Fruit fly (Drosophila melanogaster): ENCODE measurements around the gene HLH4C.

The HLH4C gene

dm6 chrX:4604553-4604952 is 42.7 kb downstream of the HLH4C start:
- TF ChIP-seq fru (GFP tag; optimal IDR thresholded peaks at IDR 0.05): no peak
- TF ChIP-seq foxo (GFP tag; optimal IDR thresholded peaks at IDR 0.05): no peak
- no peak for TF ChIP-seq jim (GFP tag; optimal IDR thresholded peaks at IDR 0.05)

- TF ChIP-seq Mio (GFP tag; optimal IDR thresholded peaks at IDR 0.05) (no peak), dl (GFP tag; optimal IDR thresholded peaks at IDR 0.05; ENCODE audit: insufficient read depth in 1 of 2, partially characterized antibody in 2 of 2) (no peak), Rel (GFP tag; optimal IDR thresholded peaks at IDR 0.05) (no peak), Rel (tag; optimal IDR thresholded peaks at IDR 0.05) (peak; percentile 58), h (GFP tag; optimal IDR thresholded peaks at IDR 0.05) (peak; percentile 38), foxo (GFP tag; optimal IDR thresholded peaks at IDR 0.05) (peak in 1 of 2 experiments; percentile 26), HLH106 (tag; optimal IDR thresholded peaks at IDR 0.05) (no peak), tai (GFP tag; optimal IDR thresholded peaks at IDR 0.05) (no peak), OdsH (GFP tag; optimal IDR thresholded peaks at IDR 0.05) (peak; percentile 17), Hnf4 (GFP tag; optimal IDR thresholded peaks at IDR 0.05) (no peak), brk (GFP tag; optimal IDR thresholded peaks at IDR 0.05) (no peak), pan (optimal IDR thresholded peaks at IDR 0.05) (no peak), dmrt93B (GFP tag; optimal IDR thresholded peaks at IDR 0.05) (no peak)
Measured at dm6 chrX:4604107-4604506, 43.1 kb downstream of the HLH4C start.

dm6 chrX:4599897-4600469 is 47.2 kb downstream of the HLH4C start:
- TF ChIP-seq Mio (GFP tag; optimal IDR thresholded peaks at IDR 0.05): no peak
- TF ChIP-seq OdsH (GFP tag; optimal IDR thresholded peaks at IDR 0.05): no peak
- TF ChIP-seq Sp1 (GFP tag; optimal IDR thresholded peaks at IDR 0.05): no peak
- no peak for TF ChIP-seq Hnf4 (GFP tag; optimal IDR thresholded peaks at IDR 0.05)
- TF ChIP-seq Hr83 (GFP tag; optimal IDR thresholded peaks at IDR 0.05; ENCODE audit: poor library complexity, severe bottlenecking): no peak
- no peak for TF ChIP-seq CG9705 (GFP tag; optimal IDR thresholded peaks at IDR 0.05)
- no peak for TF ChIP-seq dl (GFP tag; optimal IDR thresholded peaks at IDR 0.05; ENCODE audit: insufficient read depth in 1 of 2, partially characterized antibody in 2 of 2)
- TF ChIP-seq GATAd (GFP tag; optimal IDR thresholded peaks at IDR 0.05): no peak
- no peak for TF ChIP-seq rgr (GFP tag; optimal IDR thresholded peaks at IDR 0.05)
- no peak for TF ChIP-seq h (GFP tag; optimal IDR thresholded peaks at IDR 0.05)
- TF ChIP-seq Vsx2 (GFP tag; optimal IDR thresholded peaks at IDR 0.05; ENCODE audit: partially characterized antibody): no peak
- no peak for TF ChIP-seq Dif (GFP tag; optimal IDR thresholded peaks at IDR 0.05; ENCODE audit: partially characterized antibody)

- TF ChIP-seq psq (GFP tag; optimal IDR thresholded peaks at IDR 0.05): peak; percentile 12
- no peak for TF ChIP-seq Hnf4 (GFP tag; optimal IDR thresholded peaks at IDR 0.05)
Measured at dm6 chrX:4596467-4597183, 50.6 kb downstream of the HLH4C start.
